Fruit fly (Drosophila melanogaster) whole organism, embryonic: ENCODE measurements around the gene Secp43.
A peak's percentile ranks its signal among the peaks of the same experiment; 100 is the strongest.

Experiments
- BEAF-32 ChIP-seq: fragments of 200-800 bp; sonication (Bioruptor generic); optimal IDR thresholded peaks from 3 replicates; lab custom pipeline; 2017; ENCODE audit warnings: missing biosample characterization, missing genetic modification characterization, mild to moderate bottlenecking, moderate library complexity, missing genetic modification reagents
- CG10959 ChIP-seq: fragments of 200-800 bp; sonication (Bioruptor generic); IDR thresholded peaks from 2 replicates; pipeline ENCODE4 v1.3.6; 2022; ENCODE audit warnings: missing biosample characterization, missing genetic modification characterization
- CG11695 ChIP-seq: fragments of 200-800 bp; sonication (Bioruptor generic); IDR thresholded peaks from 3 replicates; pipeline ENCODE4 v1.3.6; 2022; ENCODE audit warnings: missing biosample characterization, missing genetic modification characterization
- CG12071 ChIP-seq: fragments of 200-800 bp; sonication (Bioruptor generic); optimal IDR thresholded peaks from 3 replicates; lab custom pipeline; 2018; ENCODE audit warnings: missing biosample characterization, mild to moderate bottlenecking, missing genetic modification characterization
- CG13287 ChIP-seq: fragments of 200-800 bp; sonication (Bioruptor generic); IDR thresholded peaks from 2 replicates; pipeline ENCODE4 v1.3.6; 2022; ENCODE audit warnings: missing biosample characterization, missing genetic modification characterization; ENCODE audit not compliant: partially characterized antibody
- CG1603 ChIP-seq: fragments of 200-800 bp; sonication (Bioruptor generic); optimal IDR thresholded peaks from 2 replicates; lab custom pipeline; 2019; ENCODE audit warnings: missing biosample characterization, mild to moderate bottlenecking, missing genetic modification characterization, moderate library complexity
- CG17385 ChIP-seq: fragments of 200-800 bp; sonication (Bioruptor generic); optimal IDR thresholded peaks from 3 replicates; lab custom pipeline; 2018; ENCODE audit warnings: missing biosample characterization, mild to moderate bottlenecking, missing genetic modification characterization
- CG2116 ChIP-seq: fragments of 200-800 bp; sonication (Bioruptor generic); optimal IDR thresholded peaks from 3 replicates; lab custom pipeline; 2018; ENCODE audit warnings: missing biosample characterization, mild to moderate bottlenecking, missing genetic modification characterization
- CG2129 ChIP-seq: fragments of 200-800 bp; sonication (Bioruptor generic); IDR thresholded peaks from 2 replicates; pipeline ENCODE4 v1.3.6; 2022; ENCODE audit warnings: missing biosample characterization, missing genetic modification characterization; ENCODE audit not compliant: partially characterized antibody
- CG34422 ChIP-seq: fragments of 200-800 bp; sonication (Bioruptor generic); IDR thresholded peaks from 3 replicates; pipeline ENCODE4 v1.3.6; 2022; ENCODE audit warnings: missing biosample characterization, missing genetic modification characterization
- CG4617 ChIP-seq: fragments of 200-800 bp; sonication (Bioruptor generic); optimal IDR thresholded peaks from 3 replicates; lab custom pipeline; 2016; ENCODE audit warnings: missing biosample characterization, missing genetic modification characterization, borderline replicate concordance
- CG6791 ChIP-seq: fragments of 200-800 bp; sonication (Bioruptor generic); IDR thresholded peaks from 3 replicates; pipeline ENCODE4 v1.3.6; 2022; ENCODE audit warnings: missing biosample characterization, missing genetic modification characterization; ENCODE audit not compliant: partially characterized antibody
- CG8281 ChIP-seq: fragments of 200-800 bp; sonication (Bioruptor generic); optimal IDR thresholded peaks from 2 replicates; lab custom pipeline; 2018; ENCODE audit warnings: missing biosample characterization, mild to moderate bottlenecking, missing genetic modification characterization, moderate library complexity
- CG8478 ChIP-seq: fragments of >200 bp; optimal IDR thresholded peaks from 2 replicates; lab custom pipeline; 2018
- Dref ChIP-seq: fragments of 200-800 bp; sonication (Bioruptor generic); IDR thresholded peaks from 2 replicates; pipeline ENCODE4 v1.3.6; 2022; ENCODE audit warnings: missing biosample characterization, missing genetic modification characterization
- Gsc ChIP-seq: fragments of 200-800 bp; sonication (Bioruptor generic); IDR thresholded peaks from 2 replicates; pipeline ENCODE4 v1.3.6; 2022; ENCODE audit warnings: missing biosample characterization, missing genetic modification characterization
- HLH4C ChIP-seq: fragments of 200-800 bp; sonication (Bioruptor generic); IDR thresholded peaks from 3 replicates; pipeline ENCODE4 v1.3.6; 2022; ENCODE audit warnings: missing biosample characterization, missing genetic modification characterization; ENCODE audit not compliant: partially characterized antibody
- MESR4 ChIP-seq: fragments of 200-800 bp; sonication (Bioruptor generic); optimal IDR thresholded peaks from 2 replicates; lab custom pipeline; 2018; ENCODE audit warnings: missing biosample characterization, mild to moderate bottlenecking, missing genetic modification characterization, moderate library complexity
- Myb ChIP-seq: fragments of 200-800 bp; sonication (Bioruptor generic); optimal IDR thresholded peaks from 2 replicates; lab custom pipeline; 2016; ENCODE audit warnings: missing biosample characterization, missing genetic modification characterization
- Scr ChIP-seq: fragments of 200-800 bp; sonication (Bioruptor generic); IDR thresholded peaks from 2 replicates; pipeline ENCODE4 v1.3.6; 2022; ENCODE audit warnings: missing biosample characterization, missing genetic modification characterization; ENCODE audit not compliant: partially characterized antibody
- Sry-δ ChIP-seq: fragments of 200-800 bp; sonication (Bioruptor generic); optimal IDR thresholded peaks from 2 replicates; lab custom pipeline; 2016; ENCODE audit warnings: missing biosample characterization, missing genetic modification characterization
- Usf ChIP-seq: fragments of 200-800 bp; sonication (Bioruptor generic); optimal IDR thresholded peaks from 2 replicates; lab custom pipeline; 2017; ENCODE audit warnings: missing genotype, missing biosample characterization, missing genetic modification characterization
- YL-1 ChIP-seq: fragments of 200-800 bp; sonication (Bioruptor generic); optimal IDR thresholded peaks from 3 replicates; lab custom pipeline; 2017; ENCODE audit warnings: missing biosample characterization, mild to moderate bottlenecking, missing genetic modification characterization
- amos ChIP-seq: fragments of 200-800 bp; sonication (Bioruptor generic); IDR thresholded peaks from 2 replicates; pipeline ENCODE4 v1.3.6; 2022; ENCODE audit warnings: missing biosample characterization, missing genetic modification characterization; ENCODE audit not compliant: partially characterized antibody
- ato ChIP-seq: fragments of 200-800 bp; sonication (Bioruptor generic); IDR thresholded peaks from 2 replicates; pipeline ENCODE4 v1.3.6; 2022; ENCODE audit warnings: missing biosample characterization, missing genetic modification characterization; ENCODE audit not compliant: partially characterized antibody
- bbx ChIP-seq: fragments of 200-800 bp; sonication (Bioruptor generic); IDR thresholded peaks from 2 replicates; pipeline ENCODE4 v1.3.6; 2022; ENCODE audit warnings: missing biosample characterization, missing genetic modification characterization; ENCODE audit not compliant: partially characterized antibody
- bowl ChIP-seq: fragments of 200-800 bp; sonication (Bioruptor generic); IDR thresholded peaks from 2 replicates; pipeline ENCODE4 v1.3.6; 2022; ENCODE audit warnings: missing biosample characterization, missing genetic modification characterization
- cas ChIP-seq: fragments of 200-800 bp; sonication (Bioruptor generic); IDR thresholded peaks from 2 replicates; pipeline ENCODE4 v1.3.6; 2022; ENCODE audit warnings: missing biosample characterization, missing genetic modification characterization
- crp ChIP-seq, 2 experiments: fragments of 200-800 bp; sonication (Bioruptor generic); optimal IDR thresholded peaks; 2 replicates in 1 of 2; 3 replicates in 1 of 2; lab custom pipeline; 2017; ENCODE audit warnings: missing biosample characterization in 2 of 2, missing genetic modification characterization in 2 of 2, mild to moderate bottlenecking in 1 of 2, moderate library complexity in 1 of 2
- dimm ChIP-seq: fragments of 200-800 bp; sonication (Bioruptor generic); IDR thresholded peaks from 2 replicates; pipeline ENCODE4 v1.3.6; 2022; ENCODE audit warnings: missing biosample characterization, missing genetic modification characterization
- hb ChIP-seq: fragments of 200-800 bp; sonication (Bioruptor generic); IDR thresholded peaks from 3 replicates; pipeline ENCODE4 v1.3.6; 2022; ENCODE audit warnings: missing biosample characterization, missing genetic modification characterization; ENCODE audit not compliant: partially characterized antibody
- inv ChIP-seq: fragments of 200-800 bp; sonication (Bioruptor generic); IDR thresholded peaks from 2 replicates; pipeline ENCODE4 v1.3.6; 2022; ENCODE audit warnings: missing biosample characterization, missing genetic modification characterization; ENCODE audit not compliant: partially characterized antibody
- jing ChIP-seq: fragments of 200-800 bp; sonication (Bioruptor generic); optimal IDR thresholded peaks from 2 replicates; lab custom pipeline; 2018; ENCODE audit warnings: missing biosample characterization, mild to moderate bottlenecking, missing genetic modification characterization
- knrl ChIP-seq: fragments of 200-800 bp; sonication (Bioruptor generic); IDR thresholded peaks from 3 replicates; pipeline ENCODE4 v1.3.6; 2022; ENCODE audit warnings: missing biosample characterization, missing genetic modification characterization; ENCODE audit not compliant: partially characterized antibody
- lbe ChIP-seq: fragments of 200-800 bp; sonication (Bioruptor generic); optimal IDR thresholded peaks from 2 replicates; lab custom pipeline; 2016; ENCODE audit warnings: missing biosample characterization, mild to moderate bottlenecking, missing genetic modification characterization
- mld ChIP-seq: fragments of 200-800 bp; sonication (Bioruptor generic); IDR thresholded peaks from 3 replicates; pipeline ENCODE4 v1.3.6; 2022; ENCODE audit warnings: missing biosample characterization, missing genetic modification characterization; ENCODE audit not compliant: partially characterized antibody
- nerfin-2 ChIP-seq: fragments of 200-800 bp; sonication (Bioruptor generic); IDR thresholded peaks from 2 replicates; pipeline ENCODE4 v1.3.6; 2022; ENCODE audit warnings: missing biosample characterization, missing genetic modification characterization; ENCODE audit not compliant: partially characterized antibody
- phol ChIP-seq: fragments of 200-800 bp; sonication (Bioruptor generic); optimal IDR thresholded peaks from 3 replicates; lab custom pipeline; 2018; ENCODE audit warnings: missing biosample characterization, mild to moderate bottlenecking, missing genetic modification characterization, moderate library complexity
- pzg ChIP-seq: fragments of 200-800 bp; sonication (Bioruptor generic); optimal IDR thresholded peaks from 3 replicates; lab custom pipeline; 2018; ENCODE audit warnings: missing biosample characterization, mild to moderate bottlenecking, missing genetic modification characterization, moderate library complexity
- row ChIP-seq: fragments of 200-800 bp; sonication (Bioruptor generic); IDR thresholded peaks from 3 replicates; pipeline ENCODE4 v1.3.6; 2022; ENCODE audit warnings: missing biosample characterization, missing genetic modification characterization
- slbo ChIP-seq: fragments of 200-800 bp; sonication (Bioruptor generic); IDR thresholded peaks from 2 replicates; pipeline ENCODE4 v1.3.6; 2022; ENCODE audit warnings: missing biosample characterization, missing genetic modification characterization
- sna ChIP-seq: fragments of 200-800 bp; sonication (Bioruptor generic); IDR thresholded peaks from 2 replicates; pipeline ENCODE4 v1.3.6; 2022; ENCODE audit warnings: missing biosample characterization, missing genetic modification characterization; ENCODE audit not compliant: partially characterized antibody
- stwl ChIP-seq: fragments of 200-800 bp; sonication (Bioruptor generic); optimal IDR thresholded peaks from 3 replicates; lab custom pipeline; 2018; ENCODE audit warnings: missing biosample characterization, mild to moderate bottlenecking, missing genetic modification characterization, moderate library complexity
- tup ChIP-seq: fragments of 200-800 bp; sonication (Bioruptor generic); optimal IDR thresholded peaks from 2 replicates; lab custom pipeline; 2016; ENCODE audit warnings: missing biosample characterization, mild to moderate bottlenecking, missing genetic modification characterization, moderate library complexity
- unc-4 ChIP-seq: fragments of 200-800 bp; sonication (Bioruptor generic); IDR thresholded peaks from 2 replicates; pipeline ENCODE4 v1.3.6; 2022; ENCODE audit warnings: missing biosample characterization, missing genetic modification characterization; ENCODE audit not compliant: partially characterized antibody
- vfl ChIP-seq: fragments of 200-800 bp; sonication (Bioruptor generic); optimal IDR thresholded peaks from 2 replicates; lab custom pipeline; 2016; ENCODE audit warnings: missing biosample characterization, missing genetic modification characterization
- vnd ChIP-seq: fragments of 200-800 bp; sonication (Bioruptor generic); IDR thresholded peaks from 3 replicates; pipeline ENCODE4 v1.3.6; 2022; ENCODE audit warnings: missing biosample characterization, missing genetic modification characterization; ENCODE audit not compliant: partially characterized antibody
- wek ChIP-seq: fragments of 200-800 bp; sonication (Bioruptor generic); optimal IDR thresholded peaks from 3 replicates; lab custom pipeline; 2018; ENCODE audit warnings: missing biosample characterization, mild to moderate bottlenecking, missing genetic modification characterization, moderate library complexity

The Secp43 gene

dm6 chr2L:4452798-4453197, 1.5 kb downstream of the Secp43 start, which contains the start of gene CG15439 (continued):
- TF ChIP-seq CG13287 (GFP tag; lab: Robert Waterston, UW) (peak; percentile 83), MESR4 (GFP tag; lab: Kevin White, UChicago) (peak; percentile 89), lbe (GFP tag; lab: Kevin White, UChicago) (no peak), CG8478 (lab: Kevin White, UChicago) (no peak), row (GFP tag; lab: Robert Waterston, UW) (peak; percentile 8; the same call in 1 of the 3 replicates), Dref (GFP tag; lab: Robert Waterston, UW) (peak; percentile 77), YL-1 (GFP tag; lab: Kevin White, UChicago) (peak; percentile 22), CG1603 (tag; lab: Kevin White, UChicago) (peak; percentile 32), sna (GFP tag; lab: Robert Waterston, UW) (peak; percentile 70), CG6791 (GFP tag; lab: Robert Waterston, UW) (peak; percentile 82), mld (peak; percentile 73; the same call in 1 of the 3 replicates), vnd (GFP tag; lab: Robert Waterston, UW) (peak; percentile 72), jing (GFP tag; lab: Kevin White, UChicago) (no peak), stwl (peak; percentile 51), ato (GFP tag; lab: Robert Waterston, UW) (peak; percentile 89), CG34422 (no peak), phol (tag; lab: Kevin White, UChicago) (peak; percentile 17), CG2129 (GFP tag; lab: Robert Waterston, UW) (peak; percentile 43; the same call in 1 of the 2 replicates), unc-4 (GFP tag; lab: Robert Waterston, UW) (peak; percentile 77), CG17385 (GFP tag; lab: Kevin White, UChicago) (no peak), cas (GFP tag; lab: Robert Waterston, UW) (no peak), Myb (GFP tag; lab: Kevin White, UChicago) (peak; percentile 7), vfl (GFP tag; lab: Kevin White, UChicago) (no peak), CG2116 (GFP tag; lab: Kevin White, UChicago) (peak; percentile 86), BEAF-32 (peak; percentile 54), nerfin-2 (GFP tag; lab: Robert Waterston, UW) (peak; percentile 77), slbo (no peak), Scr (GFP tag; lab: Robert Waterston, UW) (peak; percentile 76), tup (GFP tag; lab: Kevin White, UChicago) (no peak), inv (GFP tag; lab: Robert Waterston, UW) (peak; percentile 52), amos (GFP tag; lab: Robert Waterston, UW) (peak; percentile 72), pzg (GFP tag; lab: Kevin White, UChicago) (peak; percentile 39), crp (GFP tag; optimal IDR thresholded peaks at IDR 0.05; lab: Kevin White, UChicago) (peak in 1 of 2 experiments; percentile 43), bbx (peak; percentile 84), CG10959 (no peak), CG11695 (GFP tag; lab: Robert Waterston, UW) (no peak), bowl (GFP tag; lab: Robert Waterston, UW) (no peak), HLH4C (GFP tag; lab: Robert Waterston, UW) (peak; percentile 86), Usf (GFP tag; lab: Kevin White, UChicago) (no peak), dimm (no peak), wek (GFP tag; lab: Kevin White, UChicago) (peak; percentile 64), Sry-δ (GFP tag; lab: Kevin White, UChicago) (peak; percentile 43), Gsc (no peak), hb (GFP tag; lab: Robert Waterston, UW) (0 out of 3 replicates have a peak, but pooled peaks have one; percentile 63), knrl (GFP tag; lab: Robert Waterston, UW) (peak; percentile 64; the same call in 2 of the 3 replicates), CG8281 (tag; lab: Kevin White, UChicago) (no peak), CG4617 (peak; percentile 55), CG12071 (GFP tag; lab: Kevin White, UChicago) (no peak)
